Worm (Caenorhabditis elegans) whole organism, L4 larva: ENCODE measurements around the gene cope-1.

Experiments used
- F26F4.8 ChIP-seq: fragments of 200-800 bp; sonication (Bioruptor generic); conservative IDR thresholded peaks from 2 replicates; pipeline ENCODE4 v1.3.6; 2022; ENCODE audit warnings: missing genetic modification characterization, missing compliant biosample characterization
- F37D6.2 ChIP-seq: sonication (generic microtip); optimal IDR thresholded peaks from 2 replicates; lab custom pipeline; 2016; ENCODE audit warnings: mild to moderate bottlenecking, missing genetic modification characterization, missing compliant biosample characterization
- T20F7.1 ChIP-seq: fragments of 200-800 bp; sonication (Bioruptor generic); optimal IDR thresholded peaks from 2 replicates; lab custom pipeline; 2018; ENCODE audit warnings: mild to moderate bottlenecking, missing genetic modification characterization, missing compliant biosample characterization
- Y48G9A.11 ChIP-seq: fragments of 200-800 bp; sonication (Bioruptor generic); IDR thresholded peaks from 2 replicates; pipeline ENCODE4 v1.3.6; 2022; ENCODE audit warnings: missing genetic modification reagents, missing genetic modification characterization, missing compliant biosample characterization
- Y5F2A.4 ChIP-seq: fragments of 200-800 bp; sonication (Bioruptor generic); optimal IDR thresholded peaks from 2 replicates; lab custom pipeline; 2018; ENCODE audit warnings: mild to moderate bottlenecking, missing genetic modification characterization, missing compliant biosample characterization
- Y75B8A.6 ChIP-seq: fragments of 200-800 bp; sonication (Bioruptor generic); IDR thresholded peaks from 2 replicates; pipeline ENCODE4 v1.3.6; 2022; ENCODE audit warnings: missing genetic modification reagents, missing genetic modification characterization, missing compliant biosample characterization
- ZK337.2 ChIP-seq: fragments of 200-800 bp; sonication (Bioruptor generic); IDR thresholded peaks from 2 replicates; pipeline ENCODE4 v1.3.6; 2022; ENCODE audit warnings: missing genetic modification reagents, missing genetic modification characterization, missing compliant biosample characterization
- ZK546.5 ChIP-seq, 2 experiments: sonication (generic microtip); optimal IDR thresholded peaks; 2 replicates each; lab custom pipeline; 2017; ENCODE audit warnings: missing biosample characterization in 2 of 2, missing genetic modification characterization in 2 of 2
- aha-1 ChIP-seq: fragments of 150-350 bp; peaks from one replicate; lab custom pipeline; 2014; ENCODE audit warnings: missing biosample characterization, missing genetic modification characterization
- arid-1 ChIP-seq: fragments of 200-800 bp; sonication (Bioruptor generic); conservative IDR thresholded peaks from 2 replicates; pipeline ENCODE4 v1.3.6; 2022; ENCODE audit warnings: missing genetic modification reagents, missing genetic modification characterization, missing compliant biosample characterization
- ces-1 ChIP-seq: fragments of 150-350 bp; sonication (generic microtip); optimal IDR thresholded peaks from 4 replicates; lab custom pipeline; 2014; ENCODE audit warnings: missing biosample characterization, missing genetic modification reagents, missing genetic modification characterization
- ctbp-1 ChIP-seq: fragments of 200-800 bp; sonication (Bioruptor generic); IDR thresholded peaks from 2 replicates; pipeline ENCODE4 v1.3.6; 2022; ENCODE audit warnings: missing genetic modification reagents, missing genetic modification characterization, missing compliant biosample characterization
- daf-16 ChIP-seq, 3 experiments: sonication (generic microtip); optimal IDR thresholded peaks; 2 replicates each; lab custom pipeline; 2016 to 2017; ENCODE audit warnings: missing genetic modification characterization in 3 of 3, missing genetic modification reagents in 3 of 3, mild to moderate bottlenecking in 2 of 3, missing compliant biosample characterization in 2 of 3, missing biosample characterization in 1 of 3, moderate library complexity in 1 of 3
- daf-8 ChIP-seq: fragments of 200-800 bp; sonication (Bioruptor generic); IDR thresholded peaks from 2 replicates; pipeline ENCODE4 v1.3.6; 2022; ENCODE audit warnings: missing genetic modification characterization, missing compliant biosample characterization
- dmd-9 ChIP-seq: fragments of 200-800 bp; sonication (Bioruptor generic); IDR thresholded peaks from 2 replicates; pipeline ENCODE4 v1.3.6; 2022; ENCODE audit warnings: missing genetic modification reagents, missing genetic modification characterization, missing compliant biosample characterization
- dpl-1 ChIP-seq: fragments of 150-350 bp; optimal IDR thresholded peaks from 2 replicates; lab custom pipeline; 2014; ENCODE audit warnings: missing biosample characterization, missing genetic modification reagents, missing genetic modification characterization
- duxl-1 ChIP-seq: sonication (generic microtip); optimal IDR thresholded peaks from 2 replicates; lab custom pipeline; 2016; ENCODE audit warnings: mild to moderate bottlenecking, missing genetic modification characterization, moderate library complexity, missing compliant biosample characterization; ENCODE audit not compliant: poor library complexity
- egl-43 ChIP-seq: fragments of 200-800 bp; sonication (Bioruptor generic); IDR thresholded peaks from 2 replicates; pipeline ENCODE4 v1.3.6; 2022; ENCODE audit warnings: missing genetic modification reagents, missing genetic modification characterization, missing compliant biosample characterization
- fkh-10 ChIP-seq: fragments of 150-350 bp; optimal IDR thresholded peaks from 2 replicates; lab custom pipeline; 2014; ENCODE audit warnings: missing biosample characterization, missing genetic modification reagents, missing genetic modification characterization
- lin-1 ChIP-seq: fragments of 200-800 bp; sonication (Bioruptor generic); IDR thresholded peaks from 2 replicates; pipeline ENCODE4 v1.3.6; 2022; ENCODE audit warnings: missing genetic modification reagents, missing genetic modification characterization, missing compliant biosample characterization
- lin-13 ChIP-seq: fragments of 150-350 bp; optimal IDR thresholded peaks from 2 replicates; lab custom pipeline; 2014; ENCODE audit warnings: missing biosample characterization, missing genetic modification reagents, missing genetic modification characterization
- lin-29 ChIP-seq: fragments of 200-800 bp; sonication (Bioruptor generic); IDR thresholded peaks from 2 replicates; pipeline ENCODE4 v1.3.6; 2022; ENCODE audit warnings: missing genetic modification reagents, missing genetic modification characterization, missing compliant biosample characterization
- lin-38 ChIP-seq: fragments of 200-800 bp; sonication (Bioruptor generic); IDR thresholded peaks from 2 replicates; pipeline ENCODE4 v1.3.6; 2022; ENCODE audit warnings: missing genetic modification reagents, missing genetic modification characterization, missing compliant biosample characterization
- lsy-2 ChIP-seq, 2 experiments: fragments of 150-350 bp in 1 of 2; sonication (generic microtip) in 1 of 2; optimal IDR thresholded peaks; 2 replicates each; lab custom pipeline; 2014 to 2017; ENCODE audit warnings: missing biosample characterization in 2 of 2, missing genetic modification characterization in 2 of 2
- madf-5 ChIP-seq, 2 experiments: fragments of 200-800 bp; sonication (Bioruptor generic); IDR thresholded peaks; 2 replicates each; pipeline ENCODE4 v1.3.6; 2022; ENCODE audit warnings: missing compliant biosample characterization in 2 of 2, missing genetic modification characterization in 2 of 2
- madf-9 ChIP-seq: fragments of 200-800 bp; sonication (Bioruptor generic); conservative IDR thresholded peaks from 2 replicates; pipeline ENCODE4 v1.3.6; 2022; ENCODE audit warnings: missing genetic modification reagents, missing genetic modification characterization, missing compliant biosample characterization
- mdt-29 ChIP-seq: fragments of 200-800 bp; sonication (Bioruptor generic); IDR thresholded peaks from 2 replicates; pipeline ENCODE4 v1.3.6; 2022; ENCODE audit warnings: missing genetic modification reagents, missing genetic modification characterization, missing compliant biosample characterization
- mes-2 ChIP-seq: sonication (generic microtip); optimal IDR thresholded peaks from 2 replicates; lab custom pipeline; 2016; ENCODE audit warnings: missing genotype, mild to moderate bottlenecking, missing genetic modification characterization, missing compliant biosample characterization; ENCODE audit not compliant: poor library complexity, severe bottlenecking
- nhr-102 ChIP-seq: sonication (generic microtip); optimal IDR thresholded peaks from 2 replicates; lab custom pipeline; 2016; ENCODE audit warnings: mild to moderate bottlenecking, missing genetic modification characterization, moderate library complexity, missing compliant biosample characterization
- nhr-111 ChIP-seq: fragments of 200-800 bp; sonication (Bioruptor generic); optimal IDR thresholded peaks from 2 replicates; lab custom pipeline; 2018; ENCODE audit warnings: mild to moderate bottlenecking, missing genetic modification characterization, missing compliant biosample characterization
- nhr-25 ChIP-seq: sonication (generic microtip); optimal IDR thresholded peaks from 2 replicates; lab custom pipeline; 2017; ENCODE audit warnings: missing genetic modification characterization, mild to moderate bottlenecking, missing compliant biosample characterization, antibody characterized with exemption, moderate library complexity, borderline replicate concordance; ENCODE audit not compliant: insufficient read depth
- nhr-48 ChIP-seq: sonication (generic microtip); optimal IDR thresholded peaks from 2 replicates; lab custom pipeline; 2016; ENCODE audit warnings: mild to moderate bottlenecking, missing genetic modification characterization, missing compliant biosample characterization
- nhr-76 ChIP-seq: fragments of 150-350 bp; optimal IDR thresholded peaks from 2 replicates; lab custom pipeline; 2014; ENCODE audit warnings: missing biosample characterization, missing genetic modification characterization
- pha-4 ChIP-seq, 2 experiments: fragments of 150-350 bp in 1 of 2; fragments of 200-800 bp in 1 of 2; sonication (Bioruptor generic) in 1 of 2; IDR thresholded peaks in 1 of 2; optimal IDR thresholded peaks in 1 of 2; 2 replicates each; pipeline versions ENCODE4 v1.3.6 to Lab custom; 2014 to 2022; ENCODE audit warnings: missing genetic modification characterization in 2 of 2, missing genetic modification reagents in 2 of 2, missing biosample characterization in 1 of 2, missing compliant biosample characterization in 1 of 2
- php-3 ChIP-seq: fragments of 200-800 bp; sonication (Bioruptor generic); IDR thresholded peaks from 2 replicates; pipeline ENCODE4 v1.3.6; 2022; ENCODE audit warnings: missing genetic modification reagents, missing genetic modification characterization, missing compliant biosample characterization
- pqm-1 ChIP-seq: sonication (generic microtip); optimal IDR thresholded peaks from 2 replicates; lab custom pipeline; 2017; ENCODE audit warnings: missing biosample characterization, missing genetic modification characterization
- rbr-2 ChIP-seq: sonication (generic microtip); optimal IDR thresholded peaks from 2 replicates; lab custom pipeline; 2016; ENCODE audit warnings: missing genotype, missing genetic modification characterization, missing compliant biosample characterization
- set-16 ChIP-seq: fragments of 200-800 bp; sonication (Bioruptor generic); IDR thresholded peaks from 2 replicates; pipeline ENCODE4 v1.3.6; 2022; ENCODE audit warnings: missing genetic modification reagents, missing genetic modification characterization, missing compliant biosample characterization
- skn-1 ChIP-seq: fragments of 150-350 bp; optimal IDR thresholded peaks from 2 replicates; lab custom pipeline; 2014; ENCODE audit warnings: missing biosample characterization, missing genetic modification characterization
- tag-97 ChIP-seq: fragments of 200-800 bp; sonication (Bioruptor generic); IDR thresholded peaks from 2 replicates; pipeline ENCODE4 v1.3.6; 2022; ENCODE audit warnings: missing genetic modification characterization, missing compliant biosample characterization
- tra-1 ChIP-seq: fragments of 200-800 bp; sonication (Bioruptor generic); IDR thresholded peaks from 2 replicates; pipeline ENCODE4 v1.3.6; 2022; ENCODE audit warnings: missing genetic modification reagents, missing genetic modification characterization, missing compliant biosample characterization
- unc-39 ChIP-seq: sonication (generic microtip); optimal IDR thresholded peaks from 2 replicates; lab custom pipeline; 2017; ENCODE audit warnings: missing biosample characterization, missing genetic modification characterization
- vab-7 ChIP-seq: fragments of 200-800 bp; sonication (Bioruptor generic); IDR thresholded peaks from 2 replicates; pipeline ENCODE4 v1.3.6; 2022; ENCODE audit warnings: missing genetic modification reagents, missing genetic modification characterization, missing compliant biosample characterization
- zag-1 ChIP-seq: fragments of 150-350 bp; optimal IDR thresholded peaks from 2 replicates; lab custom pipeline; 2014; ENCODE audit warnings: missing biosample characterization, missing genetic modification characterization
- zip-2 ChIP-seq: fragments of 150-350 bp; optimal IDR thresholded peaks from 2 replicates; lab custom pipeline; 2014; ENCODE audit warnings: missing biosample characterization, missing genetic modification characterization

Gene cope-1

ce11 chrIII:13426036-13426435, at the start of gene cope-1:
Gene cope-1, plus strand, starts transcription at chrIII:13426264.
- TF ChIP-seq nhr-48 (tag; lab: Kevin White, UChicago) (no peak), dpl-1 (GFP tag; lab: Kevin White, UChicago) (peak; percentile 51), ZK546.5 (tag; optimal IDR thresholded peaks at IDR 0.05; lab: Kevin White, UChicago) (no peak), lin-38 (GFP tag; lab: Robert Waterston, UW) (peak; percentile 36), daf-16 (GFP tag; optimal IDR thresholded peaks at IDR 0.05; lab: Kevin White, UChicago) (no peak), daf-16 (tag; optimal IDR thresholded peaks at IDR 0.05; lab: Kevin White, UChicago) (no peak), skn-1 (no peak), aha-1 (tag; lab: Kevin White, UChicago) (no peak), lsy-2 (tag; optimal IDR thresholded peaks at IDR 0.05; lab: Kevin White, UChicago) (peak in 1 of 2 experiments; percentile 65), mes-2 (tag; lab: Kevin White, UChicago) (peak; percentile 43)
- TF ChIP-seq, all 104 proteins: peak for 4

DNA sequence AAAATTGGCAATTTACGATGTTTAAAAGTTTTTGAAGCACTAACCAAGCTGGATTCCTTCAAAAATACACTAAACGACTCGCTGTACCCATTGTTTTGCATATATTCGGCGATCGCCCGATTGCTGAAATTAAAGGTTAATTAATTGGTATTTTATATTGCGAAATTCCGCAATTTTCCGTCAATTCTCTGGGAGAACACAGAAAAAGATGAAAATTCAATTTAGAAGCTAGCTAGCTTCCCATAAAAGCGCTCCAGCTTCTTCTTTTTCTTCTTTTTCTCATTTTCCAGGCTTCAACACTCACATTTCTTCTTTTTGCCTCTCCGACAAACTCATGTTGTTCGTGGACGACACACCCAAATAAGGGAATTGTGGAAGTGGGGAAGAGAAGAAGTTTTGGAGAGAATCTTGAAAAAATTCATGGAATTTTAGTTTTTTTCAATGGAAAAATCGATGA, 49.7 kb upstream of the cope-1 start, which contains the start of gene lis-1:
TSS of gene lis-1 (minus strand) at position 407 of the 457 bp plus-strand sequence.
- no peak for TF ChIP-seq mes-2 (tag; lab: Kevin White, UChicago)
- TF ChIP-seq ces-1 = peak; percentile 55
- no peak for TF ChIP-seq dmd-9 (GFP tag; lab: Robert Waterston, UW)
- no peak for TF ChIP-seq unc-39 (tag; lab: Kevin White, UChicago)
- peak in 1 of 2 experiments; percentile 5 for TF ChIP-seq lsy-2 (tag; optimal IDR thresholded peaks at IDR 0.05; lab: Kevin White, UChicago)
- no peak for TF ChIP-seq lin-1 (GFP tag; lab: Robert Waterston, UW)
- TF ChIP-seq ctbp-1 = peak; percentile 51; the same call in 1 of the 2 replicates
- TF ChIP-seq T20F7.1 = no peak
- no peak for TF ChIP-seq nhr-76 (tag; lab: Kevin White, UChicago)
- TF ChIP-seq madf-9 = no peak
- no peak for TF ChIP-seq daf-8 (GFP tag; lab: Robert Waterston, UW)
- TF ChIP-seq set-16 (GFP tag; lab: Robert Waterston, UW) = no peak
- no peak for TF ChIP-seq zag-1
- TF ChIP-seq ZK337.2 = no peak
- TF ChIP-seq arid-1 (GFP tag; lab: Robert Waterston, UW) = no peak
- no peak for TF ChIP-seq madf-5 (GFP tag; IDR thresholded peaks at IDR 0.05; lab: Robert Waterston, UW)

DNA sequence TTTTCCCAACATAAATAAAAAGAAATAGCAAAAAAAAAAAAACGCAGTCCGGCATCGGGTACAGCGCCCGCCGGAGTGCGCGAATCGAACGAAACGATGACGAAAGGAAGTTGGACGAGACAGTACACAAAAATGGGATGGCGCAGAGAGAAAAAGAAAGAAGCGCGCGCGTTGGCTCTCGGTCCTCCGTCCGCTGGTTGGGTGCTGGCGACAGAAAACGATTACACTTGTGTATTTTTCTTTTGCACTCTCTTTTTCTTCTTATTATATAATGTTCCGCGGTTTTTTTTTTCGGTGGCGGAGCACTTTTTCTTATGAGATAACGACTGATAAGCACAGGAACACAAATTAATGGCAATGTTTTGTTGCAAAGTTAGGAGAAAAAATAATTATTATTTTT, 48.8 kb upstream of the cope-1 start:
- no peak for TF ChIP-seq F26F4.8 (GFP tag; lab: Robert Waterston, UW)
- no peak for TF ChIP-seq nhr-111 (GFP tag; lab: Kevin White, UChicago)
- 0 out of 2 replicates have a peak, but pooled peaks have one; percentile 48 for TF ChIP-seq php-3 (GFP tag; lab: Robert Waterston, UW)
- TF ChIP-seq egl-43 = 0 out of 2 replicates have a peak, but pooled peaks have one; percentile 63
- no peak for TF ChIP-seq T20F7.1
- no peak for TF ChIP-seq fkh-10 (GFP tag; lab: Kevin White, UChicago)
- no peak for TF ChIP-seq lin-29 (GFP tag; lab: Robert Waterston, UW)
- TF ChIP-seq ZK546.5 (tag; optimal IDR thresholded peaks at IDR 0.05; lab: Kevin White, UChicago) = no peak
- no peak for TF ChIP-seq zip-2
- peak; percentile 79 for TF ChIP-seq pqm-1 (tag; lab: Kevin White, UChicago)
- TF ChIP-seq lin-13 (GFP tag; lab: Kevin White, UChicago) = no peak
- TF ChIP-seq pha-4 (GFP tag; IDR thresholded peaks at IDR 0.05; lab: Robert Waterston, UW) = peak; percentile 36; the same call in 1 of the 2 replicates
- no peak for TF ChIP-seq pha-4 (tag; optimal IDR thresholded peaks at IDR 0.05; lab: Kevin White, UChicago)
- no peak for TF ChIP-seq Y75B8A.6
- peak; percentile 95 for TF ChIP-seq aha-1 (tag; lab: Kevin White, UChicago)
- TF ChIP-seq rbr-2 (tag; lab: Kevin White, UChicago) = peak; percentile 65
- peak; percentile 50 for TF ChIP-seq mes-2 (tag; lab: Kevin White, UChicago)
- no peak for TF ChIP-seq nhr-102
- TF ChIP-seq F37D6.2 (tag; lab: Kevin White, UChicago) = no peak
- TF ChIP-seq skn-1 = no peak
- no peak for TF ChIP-seq duxl-1 (tag; lab: Kevin White, UChicago)
- no peak for TF ChIP-seq nhr-25
- TF ChIP-seq arid-1 (GFP tag; lab: Robert Waterston, UW) = no peak
- no peak for TF ChIP-seq tag-97 (GFP tag; lab: Robert Waterston, UW)
- TF ChIP-seq Y48G9A.11 (GFP tag; lab: Robert Waterston, UW) = no peak
- no peak for TF ChIP-seq Y5F2A.4
- peak; percentile 64; the same call in 1 of the 2 replicates for TF ChIP-seq tra-1 (GFP tag; lab: Robert Waterston, UW)
- no peak for TF ChIP-seq mdt-29 (GFP tag; lab: Robert Waterston, UW)
- no peak for TF ChIP-seq vab-7
- TF ChIP-seq madf-5 (GFP tag; IDR thresholded peaks at IDR 0.05; lab: Robert Waterston, UW) = no peak
